Worm (Caenorhabditis elegans): ENCODE measurements around the gene prx-14.

- TF ChIP-seq pha-4 (tag; optimal IDR thresholded peaks at IDR 0.05) (no peak), elt-1 (tag; optimal IDR thresholded peaks at IDR 0.05; ENCODE audit: borderline replicate concordance, insufficient read depth) (no peak)
These were observed 20.5 kb upstream of the prx-14 start, which contains the start of gene fbxb-9 for ce11 chrIV:11162451-11162850.
